Worm (Caenorhabditis elegans): Measurements from ENCODE around the gene str-163.

- TF ChIP-seq hmg-4 (GFP tag; optimal IDR thresholded peaks at IDR 0.05) (no peak), hnd-1 (tag; optimal IDR thresholded peaks at IDR 0.05) (no peak), ama-1 (optimal IDR thresholded peaks at IDR 0.05) (no peak), F13C5.2 (tag; optimal IDR thresholded peaks at IDR 0.05) (no peak), flt-1 (GFP tag; IDR thresholded peaks at IDR 0.05) (no peak), sea-1 (GFP tag; conservative IDR thresholded peaks at IDR 0.05) (no peak), scrt-1 (GFP tag; IDR thresholded peaks at IDR 0.05) (no peak), aly-1 (tag; optimal IDR thresholded peaks at IDR 0.05) (no peak), B0310.2 (tag; optimal IDR thresholded peaks at IDR 0.05) (no peak), tra-4 (tag; optimal IDR thresholded peaks at IDR 0.05) (no peak), ceh-13 (GFP tag; optimal IDR thresholded peaks at IDR 0.05) (no peak), hmbx-1 (tag; optimal IDR thresholded peaks at IDR 0.05) (no peak), pes-1 (GFP tag; IDR thresholded peaks at IDR 0.05) (no peak)
Measured at ce11 chrIV:4988531-4988930, 34.5 kb downstream of the str-163 start, which contains the start of gene E03H12.7.

Measured in whole organism, early embryonic.